Fruit fly (Drosophila melanogaster) whole organism, embryonic: ENCODE data around the gene Muc26B.

Source experiments
- Antp ChIP-seq: fragments of 200-800 bp; sonication (Bioruptor generic); optimal IDR thresholded peaks from 3 replicates; lab custom pipeline; 2016; ENCODE audit warnings: missing biosample characterization, missing genetic modification characterization
- B-H2 ChIP-seq: fragments of 200-800 bp; sonication (Bioruptor generic); optimal IDR thresholded peaks from 2 replicates; lab custom pipeline; 2018; ENCODE audit warnings: missing biosample characterization, mild to moderate bottlenecking, missing genetic modification characterization
- CG10274 ChIP-seq: fragments of 200-800 bp; sonication (Bioruptor generic); optimal IDR thresholded peaks from 3 replicates; lab custom pipeline; 2017; ENCODE audit warnings: missing biosample characterization, mild to moderate bottlenecking, missing genetic modification characterization
- CG10321 ChIP-seq: fragments of 200-800 bp; sonication (Bioruptor generic); IDR thresholded peaks from 2 replicates; pipeline ENCODE4 v1.3.6; 2022; ENCODE audit warnings: missing biosample characterization, missing genetic modification characterization
- CG10654 ChIP-seq: fragments of 200-800 bp; sonication (Bioruptor generic); optimal IDR thresholded peaks from 2 replicates; lab custom pipeline; 2016; ENCODE audit warnings: missing biosample characterization, missing genetic modification characterization
- CG11695 ChIP-seq: fragments of 200-800 bp; sonication (Bioruptor generic); IDR thresholded peaks from 3 replicates; pipeline ENCODE4 v1.3.6; 2022; ENCODE audit warnings: missing biosample characterization, missing genetic modification characterization
- CG12769 ChIP-seq: fragments of 200-800 bp; sonication (Bioruptor generic); optimal IDR thresholded peaks from 2 replicates; lab custom pipeline; 2019; ENCODE audit warnings: missing biosample characterization, mild to moderate bottlenecking, missing genetic modification characterization, moderate library complexity
- CG14667 ChIP-seq: fragments of 200-800 bp; sonication (Bioruptor generic); IDR thresholded peaks from 2 replicates; pipeline ENCODE4 v1.3.6; 2022; ENCODE audit warnings: missing biosample characterization, missing genetic modification characterization
- CG1647 ChIP-seq: fragments of 200-800 bp; sonication (Bioruptor generic); optimal IDR thresholded peaks from 3 replicates; lab custom pipeline; 2016; ENCODE audit warnings: missing biosample characterization, missing genetic modification characterization
- CG4360 ChIP-seq: fragments of 200-800 bp; sonication (Bioruptor generic); IDR thresholded peaks from 2 replicates; pipeline ENCODE4 v1.3.6; 2022; ENCODE audit warnings: missing biosample characterization, missing genetic modification characterization
- CG4617 ChIP-seq: fragments of 200-800 bp; sonication (Bioruptor generic); optimal IDR thresholded peaks from 3 replicates; lab custom pipeline; 2016; ENCODE audit warnings: missing biosample characterization, missing genetic modification characterization, borderline replicate concordance
- CG4707 ChIP-seq: fragments of 200-800 bp; sonication (Bioruptor generic); optimal IDR thresholded peaks from 2 replicates; lab custom pipeline; 2018; ENCODE audit warnings: missing biosample characterization, mild to moderate bottlenecking, missing genetic modification characterization, moderate library complexity
- CG4854 ChIP-seq: fragments of 200-800 bp; sonication (Bioruptor generic); optimal IDR thresholded peaks from 2 replicates; lab custom pipeline; 2016; ENCODE audit warnings: missing biosample characterization, missing genetic modification characterization, inconsistent platforms
- CG6813 ChIP-seq: fragments of 200-800 bp; sonication (Bioruptor generic); optimal IDR thresholded peaks from 2 replicates; lab custom pipeline; 2017; ENCODE audit warnings: missing biosample characterization, missing genetic modification characterization, mild to moderate bottlenecking, moderate library complexity, missing genetic modification reagents
- CG7786 ChIP-seq: fragments of 200-800 bp; sonication (Bioruptor generic); optimal IDR thresholded peaks from 2 replicates; lab custom pipeline; 2016; ENCODE audit warnings: missing biosample characterization, missing genetic modification characterization
- CG8290 ChIP-seq, 3 experiments: fragments of 200-800 bp; sonication (Bioruptor generic); optimal IDR thresholded peaks; 2 replicates each; lab custom pipeline; 2016 to 2019; ENCODE audit warnings: missing biosample characterization in 3 of 3, missing genetic modification characterization in 3 of 3, mild to moderate bottlenecking in 2 of 3, moderate library complexity in 1 of 3
- Ets97D ChIP-seq: fragments of 200-800 bp; sonication (Bioruptor generic); optimal IDR thresholded peaks from 3 replicates; lab custom pipeline; 2016; ENCODE audit warnings: missing biosample characterization, missing genetic modification characterization
- Hand ChIP-seq: fragments of 200-800 bp; sonication (Bioruptor generic); optimal IDR thresholded peaks from 2 replicates; lab custom pipeline; 2017; ENCODE audit warnings: mild to moderate bottlenecking, missing biosample characterization, missing genetic modification reagents, missing genetic modification characterization
- Hmx ChIP-seq: fragments of 200-800 bp; sonication (Bioruptor generic); optimal IDR thresholded peaks from 2 replicates; lab custom pipeline; 2016; ENCODE audit warnings: missing biosample characterization, missing genetic modification characterization
- Hr78 ChIP-seq, 2 experiments: fragments of 200-800 bp in 1 of 2; fragments of >200 bp in 1 of 2; sonication (Bioruptor generic) in 1 of 2; optimal IDR thresholded peaks; 2 replicates each; lab custom pipeline; 2017 to 2019; ENCODE audit warnings: missing biosample characterization in 2 of 2, missing genetic modification characterization in 2 of 2, mild to moderate bottlenecking in 1 of 2, moderate library complexity in 1 of 2
- Mad ChIP-seq: fragments of 200-800 bp; sonication (Bioruptor generic); optimal IDR thresholded peaks from 2 replicates; lab custom pipeline; 2016; ENCODE audit warnings: missing biosample characterization, missing genetic modification characterization
- NFAT ChIP-seq: fragments of 200-800 bp; sonication (Bioruptor generic); IDR thresholded peaks from 2 replicates; pipeline ENCODE4 v1.3.6; 2022; ENCODE audit warnings: missing biosample characterization, missing genetic modification characterization
- Oaz ChIP-seq: fragments of 200-800 bp; sonication (Bioruptor generic); IDR thresholded peaks from 2 replicates; pipeline ENCODE4 v1.3.6; 2022; ENCODE audit warnings: missing biosample characterization, missing genetic modification characterization
- Opbp ChIP-seq: fragments of 200-800 bp; sonication (Bioruptor generic); IDR thresholded peaks from 3 replicates; pipeline ENCODE4 v1.3.6; 2022; ENCODE audit warnings: missing biosample characterization, missing genetic modification characterization; ENCODE audit not compliant: partially characterized antibody
- Pdp1 ChIP-seq, 2 experiments: fragments of 200-800 bp; sonication (Bioruptor generic); optimal IDR thresholded peaks; 3 replicates each; lab custom pipeline; 2016; ENCODE audit warnings: missing biosample characterization in 2 of 2, missing genetic modification characterization in 2 of 2, mild to moderate bottlenecking in 1 of 2, moderate library complexity in 1 of 2
- Six4 ChIP-seq: fragments of 200-800 bp; sonication (Bioruptor generic); optimal IDR thresholded peaks from 2 replicates; lab custom pipeline; 2016; ENCODE audit warnings: missing biosample characterization, missing genetic modification characterization
- Spps ChIP-seq: fragments of 200-800 bp; sonication (Bioruptor generic); optimal IDR thresholded peaks from 2 replicates; lab custom pipeline; 2018; ENCODE audit warnings: missing biosample characterization, mild to moderate bottlenecking, missing genetic modification characterization
- Sry-β ChIP-seq: fragments of 200-800 bp; sonication (Bioruptor generic); optimal IDR thresholded peaks from 2 replicates; lab custom pipeline; 2018; ENCODE audit warnings: missing biosample characterization, mild to moderate bottlenecking, missing genetic modification characterization, moderate library complexity
- TFAM ChIP-seq: fragments of 200-800 bp; sonication (Bioruptor generic); optimal IDR thresholded peaks from 2 replicates; lab custom pipeline; 2017; ENCODE audit warnings: missing biosample characterization, missing genetic modification characterization, inconsistent platforms
- YL-1 ChIP-seq: fragments of 200-800 bp; sonication (Bioruptor generic); optimal IDR thresholded peaks from 3 replicates; lab custom pipeline; 2017; ENCODE audit warnings: missing biosample characterization, mild to moderate bottlenecking, missing genetic modification characterization
- ase ChIP-seq: fragments of 200-800 bp; sonication (Bioruptor generic); IDR thresholded peaks from 3 replicates; pipeline ENCODE4 v1.3.6; 2022; ENCODE audit warnings: missing biosample characterization, missing genetic modification characterization
- btn ChIP-seq: fragments of 200-800 bp; sonication (Bioruptor generic); optimal IDR thresholded peaks from 2 replicates; lab custom pipeline; 2016; ENCODE audit warnings: missing biosample characterization, missing genetic modification characterization
- cad ChIP-seq: fragments of >200 bp; optimal IDR thresholded peaks from 2 replicates; lab custom pipeline; 2017; ENCODE audit warnings: missing biosample characterization, missing genetic modification characterization
- cas ChIP-seq: fragments of 200-800 bp; sonication (Bioruptor generic); IDR thresholded peaks from 2 replicates; pipeline ENCODE4 v1.3.6; 2022; ENCODE audit warnings: missing biosample characterization, missing genetic modification characterization
- ci ChIP-seq: fragments of 200-800 bp; sonication (Bioruptor generic); IDR thresholded peaks from 3 replicates; pipeline ENCODE4 v1.3.6; 2022; ENCODE audit warnings: missing biosample characterization, missing genetic modification characterization
- corto ChIP-seq: fragments of 200-800 bp; sonication (Bioruptor generic); optimal IDR thresholded peaks from 2 replicates; lab custom pipeline; 2016; ENCODE audit warnings: missing biosample characterization, mild to moderate bottlenecking, missing genetic modification characterization, moderate library complexity
- dan ChIP-seq: fragments of 200-800 bp; sonication (Bioruptor generic); IDR thresholded peaks from 2 replicates; pipeline ENCODE4 v1.3.6; 2022; ENCODE audit warnings: missing biosample characterization, missing genetic modification characterization
- dimm ChIP-seq: fragments of 200-800 bp; sonication (Bioruptor generic); IDR thresholded peaks from 2 replicates; pipeline ENCODE4 v1.3.6; 2022; ENCODE audit warnings: missing biosample characterization, missing genetic modification characterization
- dmrt11E ChIP-seq: fragments of 200-800 bp; sonication (Bioruptor generic); optimal IDR thresholded peaks from 3 replicates; lab custom pipeline; 2018; ENCODE audit warnings: missing biosample characterization, mild to moderate bottlenecking, missing genetic modification characterization, moderate library complexity
- dysf ChIP-seq: fragments of 200-800 bp; sonication (Bioruptor generic); IDR thresholded peaks from 3 replicates; pipeline ENCODE4 v1.3.6; 2022; ENCODE audit warnings: missing biosample characterization, missing genetic modification characterization
- gro ChIP-seq: fragments of 200-800 bp; sonication (Bioruptor generic); optimal IDR thresholded peaks from 2 replicates; lab custom pipeline; 2016; ENCODE audit warnings: missing biosample characterization, missing genetic modification characterization
- jumu ChIP-seq: fragments of 200-800 bp; sonication (Bioruptor generic); optimal IDR thresholded peaks from 3 replicates; lab custom pipeline; 2016; ENCODE audit warnings: missing biosample characterization, missing genetic modification characterization
- luna ChIP-seq: fragments of 200-800 bp; sonication (Bioruptor generic); optimal IDR thresholded peaks from 2 replicates; lab custom pipeline; 2016; ENCODE audit warnings: missing biosample characterization, missing genetic modification characterization
- rib ChIP-seq: fragments of 200-800 bp; sonication (Bioruptor generic); IDR thresholded peaks from 2 replicates; pipeline ENCODE4 v1.3.6; 2022; ENCODE audit warnings: missing biosample characterization, missing genetic modification characterization
- row ChIP-seq: fragments of 200-800 bp; sonication (Bioruptor generic); IDR thresholded peaks from 3 replicates; pipeline ENCODE4 v1.3.6; 2022; ENCODE audit warnings: missing biosample characterization, missing genetic modification characterization
- sob ChIP-seq: fragments of 200-800 bp; sonication (Bioruptor generic); IDR thresholded peaks from 2 replicates; pipeline ENCODE4 v1.3.6; 2022; ENCODE audit warnings: missing biosample characterization, missing genetic modification characterization
- sqz ChIP-seq: fragments of 200-800 bp; sonication (Bioruptor generic); optimal IDR thresholded peaks from 3 replicates; lab custom pipeline; 2018; ENCODE audit warnings: missing biosample characterization, mild to moderate bottlenecking, missing genetic modification characterization
- tgo ChIP-seq: fragments of 200-800 bp; sonication (Bioruptor generic); IDR thresholded peaks from 3 replicates; pipeline ENCODE4 v1.3.6; 2022; ENCODE audit warnings: missing biosample characterization, missing genetic modification characterization
- tio ChIP-seq: fragments of 200-800 bp; sonication (Bioruptor generic); optimal IDR thresholded peaks from 2 replicates; lab custom pipeline; 2017; ENCODE audit warnings: missing biosample characterization, missing genetic modification characterization, inconsistent platforms
- wor ChIP-seq: fragments of 200-800 bp; sonication (Bioruptor generic); IDR thresholded peaks from 2 replicates; pipeline ENCODE4 v1.3.6; 2022; ENCODE audit warnings: missing biosample characterization, missing genetic modification characterization
- zfh2 ChIP-seq: fragments of 200-800 bp; sonication (Bioruptor generic); optimal IDR thresholded peaks from 2 replicates; lab custom pipeline; 2016; ENCODE audit warnings: missing biosample characterization, missing genetic modification characterization

Muc26B gene

dm6 chr2L:6124815-6125214 is 27.0 kb upstream of the Muc26B start, which contains the start of gene Arpc4 (continued):
- TF ChIP-seq ase (peak; percentile 46; the same call in 1 of the 3 replicates), luna (GFP tag; lab: Kevin White, UChicago) (no peak), CG6813 (no peak), wor (0 out of 2 replicates have a peak, but pooled peaks have one; percentile 21), YL-1 (GFP tag; lab: Kevin White, UChicago) (peak; percentile 44), ci (GFP tag; lab: Robert Waterston, UW) (peak; percentile 78), CG10321 (GFP tag; lab: Robert Waterston, UW) (no peak), jumu (peak; percentile 33), Opbp (GFP tag; lab: Robert Waterston, UW) (no peak), Antp (GFP tag; lab: Kevin White, UChicago) (peak; percentile 34), CG4360 (GFP tag; lab: Robert Waterston, UW) (no peak), CG14667 (GFP tag; lab: Robert Waterston, UW) (peak; percentile 39; the same call in 1 of the 2 replicates), sqz (no peak), Hand (GFP tag; lab: Kevin White, UChicago) (no peak), dimm (GFP tag; lab: Robert Waterston, UW) (0 out of 2 replicates have a peak, but pooled peaks have one; percentile 19), rib (GFP tag; lab: Robert Waterston, UW) (no peak), CG12769 (no peak), CG11695 (GFP tag; lab: Robert Waterston, UW) (peak; percentile 35; the same call in 1 of the 3 replicates), Hmx (peak; percentile 18), sob (GFP tag; lab: Robert Waterston, UW) (peak; percentile 73), Pdp1 (GFP tag; optimal IDR thresholded peaks at IDR 0.05; lab: Kevin White, UChicago) (peak in 1 of 2 experiments; percentile 53), CG7786 (GFP tag; lab: Kevin White, UChicago) (peak; percentile 53), B-H2 (GFP tag; lab: Kevin White, UChicago) (no peak), tgo (GFP tag; lab: Robert Waterston, UW) (peak; percentile 74; the same call in 2 of the 3 replicates), CG10274 (GFP tag; lab: Kevin White, UChicago) (no peak), CG10654 (GFP tag; lab: Kevin White, UChicago) (peak; percentile 45), dan (GFP tag; lab: Robert Waterston, UW) (no peak), Oaz (GFP tag; lab: Robert Waterston, UW) (peak; percentile 72), Mad (no peak), CG4617 (GFP tag; lab: Kevin White, UChicago) (peak; percentile 72), CG1647 (peak; percentile 10), dysf (GFP tag; lab: Robert Waterston, UW) (peak; percentile 83), gro (GFP tag; lab: Kevin White, UChicago) (no peak), TFAM (GFP tag; lab: Kevin White, UChicago) (no peak), CG4854 (no peak), btn (GFP tag; lab: Kevin White, UChicago) (no peak), CG8290 (GFP tag; optimal IDR thresholded peaks at IDR 0.05; lab: Kevin White, UChicago) (peak; percentile 21), CG8290 (tag; optimal IDR thresholded peaks at IDR 0.05; lab: Kevin White, UChicago) (no peak), dmrt11E (peak; percentile 50), CG4707 (no peak), Sry-β (GFP tag; lab: Kevin White, UChicago) (no peak), row (GFP tag; lab: Robert Waterston, UW) (peak; percentile 82), cad (no peak), cas (peak; percentile 48; the same call in 1 of the 2 replicates), Hr78 (GFP tag; optimal IDR thresholded peaks at IDR 0.05; lab: Kevin White, UChicago) (no peak), NFAT (GFP tag; lab: Robert Waterston, UW) (no peak; the same call in 1 of the 2 replicates), Ets97D (GFP tag; lab: Kevin White, UChicago) (peak; percentile 57), Spps (tag; lab: Kevin White, UChicago) (peak; percentile 27), tio (GFP tag; lab: Kevin White, UChicago) (no peak), zfh2 (peak; percentile 61), Six4 (GFP tag; lab: Kevin White, UChicago) (peak; percentile 39), corto (GFP tag; lab: Kevin White, UChicago) (no peak)
